Worm (Caenorhabditis elegans): Measurements from ENCODE around the gene gpx-5.
A peak's percentile ranks its signal among the peaks of the same experiment; 100 is the strongest.

Gene gpx-5

ce11 chrX:9553095-9553494 lies 31.4 kb upstream of the gpx-5 start (continued):
- TF ChIP-seq nhr-19 (GFP tag; conservative IDR thresholded peaks at IDR 0.05): peak; percentile 10; the same call in 1 of the 2 replicates
- TF ChIP-seq nhr-20 (tag; optimal IDR thresholded peaks at IDR 0.05): peak; percentile 52
- TF ChIP-seq efl-1 (optimal IDR thresholded peaks at IDR 0.05): no peak
- TF ChIP-seq efl-1 (GFP tag; optimal IDR thresholded peaks at IDR 0.05 in 1 of 2): peak in 1 of 2 experiments; percentile 2
- no peak for TF ChIP-seq unc-130 (tag; optimal IDR thresholded peaks at IDR 0.05)
- TF ChIP-seq pag-3 (tag; optimal IDR thresholded peaks at IDR 0.05; ENCODE audit: borderline replicate concordance, insufficient read depth): peak; percentile 34
- peak; percentile 9 for TF ChIP-seq snu-23 (GFP tag; optimal IDR thresholded peaks at IDR 0.05)
- TF ChIP-seq grh-1 (GFP tag; IDR thresholded peaks at IDR 0.05): peak; percentile 56; the same call in 1 of the 2 replicates
- no peak for TF ChIP-seq vab-15 (tag; optimal IDR thresholded peaks at IDR 0.05)
- TF ChIP-seq Y116A8C.19 (tag; optimal IDR thresholded peaks at IDR 0.05; ENCODE audit: borderline replicate concordance): no peak
- no peak for TF ChIP-seq tbx-2 (tag; optimal IDR thresholded peaks at IDR 0.05)
- TF ChIP-seq unc-98 (GFP tag; IDR thresholded peaks at IDR 0.05): no peak
- no peak for TF ChIP-seq lin-15B (tag; optimal IDR thresholded peaks at IDR 0.05)
- no peak for TF ChIP-seq pax-3 (tag; optimal IDR thresholded peaks at IDR 0.05)

DNA sequence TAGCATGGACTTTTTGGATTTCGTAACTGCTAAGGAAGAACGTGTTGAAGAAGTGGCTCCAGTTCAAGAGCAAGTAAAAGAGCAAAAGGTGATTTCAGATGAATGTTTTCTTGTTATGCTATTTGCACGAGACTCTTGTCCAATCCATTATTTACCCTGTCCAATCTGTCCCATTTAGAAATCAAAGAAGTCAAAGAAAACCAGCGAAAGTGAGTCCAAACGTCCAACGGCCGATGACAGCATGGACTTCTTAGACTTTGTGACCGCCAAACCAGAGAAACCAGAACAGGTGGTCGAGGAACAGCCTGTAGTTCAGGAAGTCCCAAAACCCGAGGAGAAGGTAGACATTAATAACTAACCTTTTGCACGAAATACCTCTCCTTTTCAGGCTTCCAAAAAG lies 29.2 kb upstream of the gpx-5 start:
- no peak for TF ChIP-seq efl-1 (optimal IDR thresholded peaks at IDR 0.05)
- TF ChIP-seq efl-1 (GFP tag; optimal IDR thresholded peaks at IDR 0.05 in 1 of 2): peak in 1 of 2 experiments; percentile 9
- TF ChIP-seq blmp-1 (tag; optimal IDR thresholded peaks at IDR 0.05): peak; percentile 57
- TF ChIP-seq ceh-63 (GFP tag; optimal IDR thresholded peaks at IDR 0.05): no peak

DNA sequence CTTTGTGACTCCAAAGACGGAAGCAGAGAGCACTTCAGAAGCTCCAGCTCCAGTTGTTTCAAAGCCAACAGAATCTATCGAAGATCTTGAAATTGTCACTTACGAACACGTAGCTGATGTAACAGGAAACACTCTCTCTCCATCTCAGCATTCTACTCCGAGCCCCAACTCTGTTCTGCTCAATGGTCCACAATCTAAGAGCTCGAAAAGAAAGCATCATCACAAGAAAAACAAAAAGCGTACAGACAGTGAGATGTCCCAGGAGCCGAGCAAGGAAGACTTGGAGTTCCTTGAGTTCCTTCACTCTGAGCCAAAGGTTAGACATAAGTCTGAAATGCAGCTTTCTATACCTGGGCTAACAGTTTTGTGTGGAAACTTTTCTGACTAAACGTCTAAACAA lies 28.4 kb upstream of the gpx-5 start:
- TF ChIP-seq efl-1 (optimal IDR thresholded peaks at IDR 0.05) (no peak), efl-1 (GFP tag; optimal IDR thresholded peaks at IDR 0.05 in 1 of 2) (peak in 1 of 2 experiments; percentile 73), lin-13 (GFP tag; optimal IDR thresholded peaks at IDR 0.05) (no peak), C34B4.2 (tag; optimal IDR thresholded peaks at IDR 0.05) (no peak), nhr-47 (tag; optimal IDR thresholded peaks at IDR 0.05) (no peak), nhr-85 (tag) (peak; percentile 51), snpc-4 (tag; optimal IDR thresholded peaks at IDR 0.05) (no peak)

ce11 chrX:9560931-9561330 lies 23.5 kb upstream of the gpx-5 start:
- no peak for TF ChIP-seq lin-13 (GFP tag; optimal IDR thresholded peaks at IDR 0.05)
- no peak for TF ChIP-seq ztf-11 (tag; optimal IDR thresholded peaks at IDR 0.05)
- no peak for TF ChIP-seq unc-130 (tag; optimal IDR thresholded peaks at IDR 0.05)
- no peak for TF ChIP-seq tlp-1 (tag; optimal IDR thresholded peaks at IDR 0.05)
- TF ChIP-seq lir-3 (tag; optimal IDR thresholded peaks at IDR 0.05; ENCODE audit: poor library complexity): no peak
- no peak for TF ChIP-seq skn-1 (tag; optimal IDR thresholded peaks at IDR 0.05)
- TF ChIP-seq nhr-90 (tag; optimal IDR thresholded peaks at IDR 0.05; ENCODE audit: poor library complexity): peak; percentile 52
- no peak for TF ChIP-seq ceh-88 (GFP tag; IDR thresholded peaks at IDR 0.05)
- TF ChIP-seq hlh-4 (tag; optimal IDR thresholded peaks at IDR 0.05): no peak
- no peak for TF ChIP-seq egl-27 (tag; optimal IDR thresholded peaks at IDR 0.05)
- no peak for TF ChIP-seq ceh-63 (GFP tag; optimal IDR thresholded peaks at IDR 0.05)
- no peak for TF ChIP-seq hpl-2 (GFP tag; optimal IDR thresholded peaks at IDR 0.05)
- TF ChIP-seq mab-9 (GFP tag; IDR thresholded peaks at IDR 0.05): no peak
- peak; percentile 62 for TF ChIP-seq nhr-71 (tag; optimal IDR thresholded peaks at IDR 0.05)
- peak; percentile 56 for TF ChIP-seq rnt-1 (tag; optimal IDR thresholded peaks at IDR 0.05)
- TF ChIP-seq mep-1 (tag; optimal IDR thresholded peaks at IDR 0.05): peak; percentile 22
- TF ChIP-seq nhr-11 (tag; optimal IDR thresholded peaks at IDR 0.05): no peak
- no peak for TF ChIP-seq lsy-2 (tag; optimal IDR thresholded peaks at IDR 0.05)
- TF ChIP-seq tbx-2 (tag; optimal IDR thresholded peaks at IDR 0.05): no peak
- peak; percentile 7 for TF ChIP-seq dsc-1 (tag; optimal IDR thresholded peaks at IDR 0.05)
- no peak for TF ChIP-seq aly-2 (tag; optimal IDR thresholded peaks at IDR 0.05)
- peak; percentile 17 for TF ChIP-seq snu-23 (GFP tag; optimal IDR thresholded peaks at IDR 0.05)
- TF ChIP-seq ama-1 (optimal IDR thresholded peaks at IDR 0.05): no peak
- TF ChIP-seq ceh-8 (GFP tag; optimal IDR thresholded peaks at IDR 0.05): no peak
- TF ChIP-seq nhr-28 (tag; optimal IDR thresholded peaks at IDR 0.05): no peak
- no peak for TF ChIP-seq fos-1 (tag; optimal IDR thresholded peaks at IDR 0.05)
- TF ChIP-seq swsn-7 (tag; optimal IDR thresholded peaks at IDR 0.05): peak; percentile 26
- no peak for TF ChIP-seq sup-37 (GFP tag; optimal IDR thresholded peaks at IDR 0.05)
- no peak for TF ChIP-seq vab-15 (tag; optimal IDR thresholded peaks at IDR 0.05)
- TF ChIP-seq pqm-1 (tag; optimal IDR thresholded peaks at IDR 0.05): no peak
- no peak for TF ChIP-seq Y116A8C.19 (tag; optimal IDR thresholded peaks at IDR 0.05; ENCODE audit: borderline replicate concordance)
- TF ChIP-seq sox-4 (tag; optimal IDR thresholded peaks at IDR 0.05): no peak
- TF ChIP-seq C16A3.4 (tag; optimal IDR thresholded peaks at IDR 0.05): no peak
